Worm (Caenorhabditis elegans) whole organism, L2 larva: Measurements from ENCODE around the gene egl-38.

Experiments used
- C34F6.9 ChIP-seq: fragments of 150-350 bp; optimal IDR thresholded peaks from 2 replicates; lab custom pipeline; 2014; ENCODE audit warnings: missing biosample characterization, missing genetic modification characterization
- R02D3.7 ChIP-seq: fragments of 150-350 bp; optimal IDR thresholded peaks from 2 replicates; lab custom pipeline; 2014; ENCODE audit warnings: missing biosample characterization, missing genetic modification characterization
- ama-1 ChIP-seq: fragments of 150-350 bp; optimal IDR thresholded peaks from 2 replicates; lab custom pipeline; 2018; ENCODE audit warnings: inconsistent platforms
- egl-27 ChIP-seq: sonication (generic microtip); optimal IDR thresholded peaks from 3 replicates; lab custom pipeline; 2017; ENCODE audit warnings: missing biosample characterization, missing genetic modification reagents, missing genetic modification characterization
- fos-1 ChIP-seq: fragments of 150-350 bp; optimal IDR thresholded peaks from 2 replicates; lab custom pipeline; 2014; ENCODE audit warnings: missing biosample characterization, missing genetic modification characterization
- gmeb-1 ChIP-seq: fragments of 150-350 bp; optimal IDR thresholded peaks from 2 replicates; lab custom pipeline; 2014; ENCODE audit warnings: missing biosample characterization, missing genetic modification characterization
- lin-11 ChIP-seq: fragments of 150-350 bp; sonication (generic microtip); optimal IDR thresholded peaks from 2 replicates; lab custom pipeline; 2014; ENCODE audit warnings: missing biosample characterization, missing genetic modification characterization, inconsistent platforms, mixed read lengths
- lin-13 ChIP-seq: fragments of 150-350 bp; optimal IDR thresholded peaks from 2 replicates; lab custom pipeline; 2014; ENCODE audit warnings: missing biosample characterization, missing genetic modification reagents, missing genetic modification characterization
- skn-1 ChIP-seq: sonication (generic microtip); optimal IDR thresholded peaks from 2 replicates; lab custom pipeline; 2017; ENCODE audit warnings: missing biosample characterization, missing genetic modification characterization
- sma-9 ChIP-seq, 2 experiments: fragments of 150-350 bp in 1 of 2; sonication (generic microtip) in 1 of 2; optimal IDR thresholded peaks; 2 replicates each; lab custom pipeline; 2014 to 2016; ENCODE audit warnings: missing genetic modification characterization in 2 of 2, mild to moderate bottlenecking in 1 of 2, missing biosample characterization in 1 of 2, missing compliant biosample characterization in 1 of 2, missing genetic modification reagents in 1 of 2, moderate library complexity in 1 of 2
- unc-39 ChIP-seq: fragments of 150-350 bp; optimal IDR thresholded peaks from 2 replicates; lab custom pipeline; 2014; ENCODE audit warnings: missing biosample characterization, missing genetic modification characterization
- ztf-11 ChIP-seq: sonication (generic microtip); optimal IDR thresholded peaks from 2 replicates; lab custom pipeline; 2017; ENCODE audit warnings: missing biosample characterization, missing genetic modification characterization

DNA sequence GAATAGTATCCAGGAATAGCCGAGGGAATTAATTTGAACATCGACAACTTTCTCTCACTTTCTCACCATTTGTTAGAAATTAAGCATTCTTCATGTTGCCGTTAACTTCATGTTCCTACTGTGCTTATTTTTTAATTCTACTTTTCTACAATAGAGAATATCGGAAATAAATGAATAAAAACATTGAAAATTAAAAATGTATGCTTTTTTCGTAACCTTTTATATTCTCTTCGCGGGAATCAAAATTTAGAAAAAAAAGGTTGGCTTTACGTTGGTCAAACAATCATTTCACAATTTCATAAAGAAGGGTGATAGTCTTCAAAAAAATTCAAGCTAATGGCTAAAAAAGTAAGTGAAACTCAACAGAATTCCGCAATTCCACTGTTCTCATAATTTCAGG lies 34.4 kb downstream of the egl-38 start, which contains the start of gene W01B6.5:
- TF ChIP-seq ama-1 (lab: Kevin White, UChicago) (no peak), fos-1 (tag; lab: Kevin White, UChicago) (no peak), skn-1 (tag; lab: Kevin White, UChicago) (no peak), egl-27 (no peak), unc-39 (tag; lab: Kevin White, UChicago) (no peak), gmeb-1 (tag; lab: Kevin White, UChicago) (no peak), sma-9 (GFP tag; optimal IDR thresholded peaks at IDR 0.05; lab: Kevin White, UChicago) (no peak), sma-9 (tag; optimal IDR thresholded peaks at IDR 0.05; lab: Kevin White, UChicago) (no peak), ztf-11 (tag; lab: Kevin White, UChicago) (no peak), R02D3.7 (tag; lab: Kevin White, UChicago) (no peak), C34F6.9 (tag; lab: Kevin White, UChicago) (no peak), lin-11 (no peak), lin-13 (GFP tag; lab: Kevin White, UChicago) (no peak)
